Worm (Caenorhabditis elegans) whole organism, L1 larva: ENCODE data around the gene dpy-19.

Source experiments
- C34B4.2 ChIP-seq: sonication (generic microtip); optimal IDR thresholded peaks from 2 replicates; lab custom pipeline; 2017; ENCODE audit warnings: mild to moderate bottlenecking, missing genetic modification characterization, missing compliant biosample characterization
- F16B12.6 ChIP-seq: fragments of 150-350 bp; optimal IDR thresholded peaks from 2 replicates; lab custom pipeline; 2014; ENCODE audit warnings: missing biosample characterization, missing genetic modification characterization
- Y116A8C.19 ChIP-seq: sonication (generic microtip); optimal IDR thresholded peaks from 2 replicates; lab custom pipeline; 2016; ENCODE audit warnings: missing compliant biosample characterization, missing genetic modification characterization, borderline replicate concordance
- aha-1 ChIP-seq: fragments of 150-350 bp; optimal IDR thresholded peaks from 2 replicates; lab custom pipeline; 2014; ENCODE audit warnings: missing biosample characterization, missing genetic modification characterization
- ama-1 ChIP-seq: fragments of 150-350 bp; optimal IDR thresholded peaks from 2 replicates; lab custom pipeline; 2014
- blmp-1 ChIP-seq: fragments of 150-350 bp; optimal IDR thresholded peaks from 2 replicates; lab custom pipeline; 2014; ENCODE audit warnings: missing biosample characterization, missing genetic modification characterization
- ceh-8 ChIP-seq: fragments of 200-800 bp; sonication (Bioruptor generic); optimal IDR thresholded peaks from 2 replicates; lab custom pipeline; 2018; ENCODE audit warnings: mild to moderate bottlenecking, missing genetic modification characterization, moderate library complexity, missing compliant biosample characterization
- ceh-82 ChIP-seq, 3 experiments: fragments of 150-350 bp in 1 of 3; sonication (generic microtip) in 2 of 3; optimal IDR thresholded peaks; 2 replicates each; lab custom pipeline; 2014 to 2017; ENCODE audit warnings: missing biosample characterization in 3 of 3, missing genetic modification characterization in 3 of 3
- dpl-1 ChIP-seq, 3 experiments: fragments of 150-350 bp in 2 of 3; sonication (generic microtip) in 1 of 3; optimal IDR thresholded peaks; 2 replicates each; lab custom pipeline; 2014 to 2017; ENCODE audit warnings: missing biosample characterization in 3 of 3, missing genetic modification characterization in 3 of 3, missing genetic modification reagents in 3 of 3
- efl-1 ChIP-seq, 4 experiments: fragments of 150-350 bp; optimal IDR thresholded peaks in 3 of 4; peaks in 1 of 4; 1 replicate in 1 of 4; 2 replicates in 3 of 4; lab custom pipeline; 2014; ENCODE audit warnings: missing biosample characterization in 2 of 4, missing genetic modification characterization in 2 of 4, missing genetic modification reagents in 2 of 4
- egl-27 ChIP-seq, 2 experiments: fragments of 150-350 bp in 1 of 2; sonication (generic microtip); optimal IDR thresholded peaks; 3 replicates each; lab custom pipeline; 2017 to 2018; ENCODE audit warnings: missing biosample characterization in 2 of 2, missing genetic modification characterization in 2 of 2, missing genetic modification reagents in 2 of 2
- elt-2 ChIP-seq: sonication (generic microtip); optimal IDR thresholded peaks from 2 replicates; lab custom pipeline; 2016; ENCODE audit warnings: missing genetic modification characterization, mild to moderate bottlenecking, inconsistent platforms, missing compliant biosample characterization, missing genetic modification reagents
- fkh-8 ChIP-seq: sonication (generic microtip); optimal IDR thresholded peaks from 2 replicates; lab custom pipeline; 2016; ENCODE audit warnings: mild to moderate bottlenecking, missing genetic modification characterization, missing compliant biosample characterization
- fos-1 ChIP-seq: fragments of 150-350 bp; optimal IDR thresholded peaks from 2 replicates; lab custom pipeline; 2014; ENCODE audit warnings: missing biosample characterization, missing genetic modification characterization
- grh-1 ChIP-seq: fragments of 200-800 bp; sonication (Bioruptor generic); IDR thresholded peaks from 2 replicates; pipeline ENCODE4 v1.3.6; 2022; ENCODE audit warnings: missing genetic modification reagents, missing genetic modification characterization, missing compliant biosample characterization
- hlh-17 ChIP-seq: fragments of 200-800 bp; sonication (Bioruptor generic); optimal IDR thresholded peaks from 2 replicates; lab custom pipeline; 2018; ENCODE audit warnings: missing genetic modification characterization, mild to moderate bottlenecking, missing compliant biosample characterization, moderate library complexity, borderline replicate concordance
- jun-1 ChIP-seq: fragments of 150-350 bp; optimal IDR thresholded peaks from 2 replicates; lab custom pipeline; 2014; ENCODE audit warnings: missing biosample characterization, missing genetic modification reagents, missing genetic modification characterization
- lin-13 ChIP-seq: fragments of 150-350 bp; optimal IDR thresholded peaks from 2 replicates; lab custom pipeline; 2014; ENCODE audit warnings: missing biosample characterization, missing genetic modification reagents, missing genetic modification characterization
- lin-14 ChIP-seq: fragments of 200-800 bp; sonication (Bioruptor generic); optimal IDR thresholded peaks from 2 replicates; lab custom pipeline; 2018; ENCODE audit warnings: mild to moderate bottlenecking, missing genetic modification characterization, moderate library complexity, missing compliant biosample characterization
- lin-35 ChIP-seq, 2 experiments: fragments of 150-350 bp; optimal IDR thresholded peaks; 2 replicates each; lab custom pipeline; 2014; ENCODE audit warnings: missing biosample characterization in 2 of 2, missing genetic modification characterization in 2 of 2, missing genetic modification reagents in 2 of 2
- lir-3 ChIP-seq: sonication (generic microtip); optimal IDR thresholded peaks from 2 replicates; lab custom pipeline; 2016; ENCODE audit warnings: mild to moderate bottlenecking, missing genetic modification characterization, moderate library complexity, missing compliant biosample characterization; ENCODE audit not compliant: poor library complexity
- lsy-2 ChIP-seq, 2 experiments: fragments of 150-350 bp; optimal IDR thresholded peaks; 2 replicates each; lab custom pipeline; 2014; ENCODE audit warnings: missing biosample characterization in 2 of 2, missing genetic modification characterization in 2 of 2
- mab-9 ChIP-seq: fragments of 200-800 bp; sonication (Bioruptor generic); IDR thresholded peaks from 2 replicates; pipeline ENCODE4 v1.3.6; 2022; ENCODE audit warnings: missing genetic modification reagents, missing genetic modification characterization, missing compliant biosample characterization
- mef-2 ChIP-seq: fragments of 150-350 bp; optimal IDR thresholded peaks from 2 replicates; lab custom pipeline; 2014; ENCODE audit warnings: missing biosample characterization, missing genetic modification characterization
- nhr-11 ChIP-seq: fragments of 150-350 bp; optimal IDR thresholded peaks from 2 replicates; lab custom pipeline; 2014; ENCODE audit warnings: missing biosample characterization, missing genetic modification characterization
- nhr-20 ChIP-seq: sonication (generic microtip); optimal IDR thresholded peaks from 2 replicates; lab custom pipeline; 2016; ENCODE audit warnings: mild to moderate bottlenecking, missing genetic modification characterization, missing compliant biosample characterization
- nhr-237 ChIP-seq: fragments of 150-350 bp; optimal IDR thresholded peaks from 2 replicates; lab custom pipeline; 2014; ENCODE audit warnings: missing biosample characterization, missing genetic modification characterization
- nhr-28 ChIP-seq: fragments of 150-350 bp; optimal IDR thresholded peaks from 2 replicates; lab custom pipeline; 2014; ENCODE audit warnings: missing biosample characterization, missing genetic modification characterization
- nhr-47 ChIP-seq: sonication (generic microtip); optimal IDR thresholded peaks from 2 replicates; lab custom pipeline; 2016; ENCODE audit warnings: mild to moderate bottlenecking, missing genetic modification characterization, moderate library complexity, missing compliant biosample characterization
- nhr-71 ChIP-seq: sonication (generic microtip); optimal IDR thresholded peaks from 2 replicates; lab custom pipeline; 2016; ENCODE audit warnings: mild to moderate bottlenecking, missing genetic modification characterization, moderate library complexity, missing compliant biosample characterization
- nhr-84 ChIP-seq: sonication (generic microtip); optimal IDR thresholded peaks from 2 replicates; lab custom pipeline; 2017; ENCODE audit warnings: missing biosample characterization, missing genetic modification characterization
- nhr-85 ChIP-seq: sonication (generic microtip); peaks from one replicate; lab custom pipeline; 2016; ENCODE audit warnings: missing genetic modification characterization, inconsistent platforms, missing compliant biosample characterization
- nhr-90 ChIP-seq: sonication (generic microtip); optimal IDR thresholded peaks from 2 replicates; lab custom pipeline; 2016; ENCODE audit warnings: mild to moderate bottlenecking, missing genetic modification characterization, missing compliant biosample characterization; ENCODE audit not compliant: poor library complexity
- pag-3 ChIP-seq: sonication (generic microtip); optimal IDR thresholded peaks from 2 replicates; lab custom pipeline; 2017; ENCODE audit warnings: missing genetic modification characterization, mild to moderate bottlenecking, missing compliant biosample characterization, antibody characterized with exemption, borderline replicate concordance; ENCODE audit not compliant: insufficient read depth
- pax-3 ChIP-seq: fragments of 200-800 bp; sonication (Bioruptor generic); optimal IDR thresholded peaks from 2 replicates; lab custom pipeline; 2018; ENCODE audit warnings: mild to moderate bottlenecking, missing genetic modification characterization, moderate library complexity, missing compliant biosample characterization
- rnt-1 ChIP-seq: sonication (generic microtip); optimal IDR thresholded peaks from 2 replicates; lab custom pipeline; 2016; ENCODE audit warnings: mild to moderate bottlenecking, missing genetic modification characterization, moderate library complexity, missing compliant biosample characterization
- skn-1 ChIP-seq: fragments of 150-350 bp; optimal IDR thresholded peaks from 2 replicates; lab custom pipeline; 2014; ENCODE audit warnings: missing biosample characterization, missing genetic modification characterization
- snpc-4 ChIP-seq: fragments of 150-350 bp; optimal IDR thresholded peaks from 2 replicates; lab custom pipeline; 2014; ENCODE audit warnings: missing biosample characterization, missing genetic modification characterization
- snu-23 ChIP-seq: sonication (generic microtip); optimal IDR thresholded peaks from 2 replicates; lab custom pipeline; 2016; ENCODE audit warnings: missing genetic modification characterization, missing compliant biosample characterization
- swsn-7 ChIP-seq: sonication (generic microtip); optimal IDR thresholded peaks from 2 replicates; lab custom pipeline; 2016; ENCODE audit warnings: missing genetic modification characterization, missing compliant biosample characterization
- tlp-1 ChIP-seq: fragments of 150-350 bp; optimal IDR thresholded peaks from 2 replicates; lab custom pipeline; 2014; ENCODE audit warnings: missing biosample characterization, missing genetic modification characterization
- unc-30 ChIP-seq: sonication (generic microtip); optimal IDR thresholded peaks from 2 replicates; lab custom pipeline; 2017; ENCODE audit warnings: missing biosample characterization, missing genetic modification characterization
- xbp-1 ChIP-seq: sonication (generic microtip); optimal IDR thresholded peaks from 2 replicates; lab custom pipeline; 2016; ENCODE audit warnings: missing genetic modification characterization, missing compliant biosample characterization
- ztf-4 ChIP-seq: fragments of 150-350 bp; optimal IDR thresholded peaks from 2 replicates; lab custom pipeline; 2014; ENCODE audit warnings: missing biosample characterization, missing genetic modification characterization

dpy-19 gene

ce11 chrIII:8658367-8658761, 8.9 kb downstream of the dpy-19 start (continued):
- TF ChIP-seq grh-1 (GFP tag; lab: Robert Waterston, UW) = peak; percentile 74
- no peak for TF ChIP-seq F16B12.6 (tag; lab: Kevin White, UChicago)
- peak; percentile 69 for TF ChIP-seq jun-1 (tag; lab: Kevin White, UChicago)
- peak; percentile 24 to 56 (median 47) for TF ChIP-seq ceh-82 (tag; optimal IDR thresholded peaks at IDR 0.05; lab: Kevin White, UChicago)
- TF ChIP-seq C34B4.2 (tag; lab: Kevin White, UChicago) = peak; percentile 85
- peak; percentile 98 for TF ChIP-seq snu-23 (GFP tag; lab: Kevin White, UChicago)
- TF ChIP-seq nhr-28 = no peak
- peak; percentile 80 to 90 for TF ChIP-seq lsy-2 (tag; optimal IDR thresholded peaks at IDR 0.05; lab: Kevin White, UChicago)
- TF ChIP-seq swsn-7 = peak; percentile 88
- peak; percentile 49 to 55 for TF ChIP-seq egl-27 (tag; optimal IDR thresholded peaks at IDR 0.05; lab: Kevin White, UChicago)
- peak; percentile 80 for TF ChIP-seq nhr-84 (tag; lab: Kevin White, UChicago)
- no peak for TF ChIP-seq hlh-17
- peak; percentile 38 to 68 (median 57) for TF ChIP-seq dpl-1 (GFP tag; optimal IDR thresholded peaks at IDR 0.05; lab: Kevin White, UChicago)
- TF ChIP-seq nhr-20 (tag; lab: Kevin White, UChicago) = peak; percentile 98
- TF ChIP-seq blmp-1 (tag; lab: Kevin White, UChicago) = peak; percentile 88
- TF ChIP-seq pag-3 (tag; lab: Kevin White, UChicago) = peak; percentile 55
- peak; percentile 96 for TF ChIP-seq nhr-90 (tag; lab: Kevin White, UChicago)

- no peak for TF ChIP-seq nhr-20 (tag; lab: Kevin White, UChicago)
- TF ChIP-seq efl-1 (optimal IDR thresholded peaks at IDR 0.05; lab: Kevin White, UChicago) = no peak
- peak in 1 of 2 experiments; percentile 92 for TF ChIP-seq efl-1 (GFP tag; optimal IDR thresholded peaks at IDR 0.05 in 1 of 2; lab: Kevin White, UChicago)
- TF ChIP-seq unc-30 (tag; lab: Kevin White, UChicago) = no peak
- no peak for TF ChIP-seq lin-13
- TF ChIP-seq F16B12.6 (tag; lab: Kevin White, UChicago) = no peak
- TF ChIP-seq ceh-82 (tag; optimal IDR thresholded peaks at IDR 0.05; lab: Kevin White, UChicago) = no peak
- TF ChIP-seq skn-1 (tag; lab: Kevin White, UChicago) = no peak
- TF ChIP-seq, all 84 proteins: peak for 1
Observed at ce11 chrIII:8657676-8658366, 9.5 kb downstream of the dpy-19 start.

- TF ChIP-seq mab-9 (GFP tag; lab: Robert Waterston, UW) (no peak), aha-1 (tag; lab: Kevin White, UChicago) (no peak), Y116A8C.19 (tag; lab: Kevin White, UChicago) (no peak), lin-13 (no peak), fkh-8 (tag; lab: Kevin White, UChicago) (no peak), rnt-1 (tag; lab: Kevin White, UChicago) (no peak), xbp-1 (tag; lab: Kevin White, UChicago) (no peak), pag-3 (tag; lab: Kevin White, UChicago) (no peak), fos-1 (tag; lab: Kevin White, UChicago) (no peak), nhr-11 (tag; lab: Kevin White, UChicago) (no peak), lir-3 (tag; lab: Kevin White, UChicago) (no peak), C34B4.2 (tag; lab: Kevin White, UChicago) (no peak), tlp-1 (peak; percentile 78), ceh-8 (GFP tag; lab: Kevin White, UChicago) (no peak), elt-2 (peak; percentile 92), egl-27 (tag; optimal IDR thresholded peaks at IDR 0.05; lab: Kevin White, UChicago) (no peak), nhr-47 (tag; lab: Kevin White, UChicago) (no peak), pax-3 (tag; lab: Kevin White, UChicago) (no peak), lin-35 (GFP tag; optimal IDR thresholded peaks at IDR 0.05; lab: Kevin White, UChicago) (peak in 1 of 2 experiments; percentile 46), lin-14 (peak; percentile 35), nhr-71 (tag; lab: Kevin White, UChicago) (peak; percentile 38), efl-1 (optimal IDR thresholded peaks at IDR 0.05; lab: Kevin White, UChicago) (no peak), efl-1 (GFP tag; optimal IDR thresholded peaks at IDR 0.05 in 1 of 2; lab: Kevin White, UChicago) (peak in 1 of 2 experiments; percentile 24), mef-2 (no peak), ceh-82 (tag; optimal IDR thresholded peaks at IDR 0.05; lab: Kevin White, UChicago) (no peak), nhr-90 (tag; lab: Kevin White, UChicago) (peak; percentile 27), nhr-237 (tag; lab: Kevin White, UChicago) (no peak), jun-1 (tag; lab: Kevin White, UChicago) (peak; percentile 41), ztf-4 (tag; lab: Kevin White, UChicago) (no peak), dpl-1 (GFP tag; optimal IDR thresholded peaks at IDR 0.05; lab: Kevin White, UChicago) (no peak), ama-1 (lab: Kevin White, UChicago) (no peak), blmp-1 (tag; lab: Kevin White, UChicago) (no peak), F16B12.6 (tag; lab: Kevin White, UChicago) (no peak), snpc-4 (tag; lab: Kevin White, UChicago) (no peak), nhr-85 (tag; lab: Kevin White, UChicago) (peak; percentile 23), nhr-84 (tag; lab: Kevin White, UChicago) (no peak)
Observed at ce11 chrIII:8656957-8657356, 10.3 kb downstream of the dpy-19 start.
